Worm (Caenorhabditis elegans) whole organism, late embryonic: ENCODE measurements around the gene C08F1.12.

Experiments used
- C38D4.7 ChIP-seq: fragments of 200-800 bp; sonication (Bioruptor generic); optimal IDR thresholded peaks from 2 replicates; lab custom pipeline; 2018; ENCODE audit warnings: mild to moderate bottlenecking, missing genetic modification characterization, moderate library complexity, missing compliant biosample characterization
- K02D7.2 ChIP-seq: sonication (generic microtip); optimal IDR thresholded peaks from 2 replicates; lab custom pipeline; 2017; ENCODE audit warnings: mild to moderate bottlenecking, missing genetic modification characterization, missing compliant biosample characterization
- T23F11.4 ChIP-seq: fragments of 200-800 bp; sonication (Bioruptor generic); optimal IDR thresholded peaks from 2 replicates; lab custom pipeline; 2018; ENCODE audit warnings: mild to moderate bottlenecking, missing genetic modification characterization, missing compliant biosample characterization
- Y22D7AL.16 ChIP-seq: sonication (generic microtip); optimal IDR thresholded peaks from 2 replicates; lab custom pipeline; 2016; ENCODE audit warnings: missing genetic modification characterization, missing compliant biosample characterization
- ceh-14 ChIP-seq: sonication (generic microtip); optimal IDR thresholded peaks from 2 replicates; lab custom pipeline; 2016; ENCODE audit warnings: missing genotype, missing genetic modification characterization, missing compliant biosample characterization
- ceh-18 ChIP-seq: sonication (generic microtip); optimal IDR thresholded peaks from 2 replicates; lab custom pipeline; 2016; ENCODE audit warnings: missing genetic modification characterization, missing compliant biosample characterization
- ceh-19 ChIP-seq: fragments of 200-800 bp; sonication (Bioruptor generic); optimal IDR thresholded peaks from 2 replicates; lab custom pipeline; 2018; ENCODE audit warnings: mild to moderate bottlenecking, missing genetic modification characterization, missing compliant biosample characterization
- ceh-22 ChIP-seq: sonication (generic microtip); optimal IDR thresholded peaks from 2 replicates; lab custom pipeline; 2017; ENCODE audit warnings: missing biosample characterization, missing genetic modification characterization
- ceh-31 ChIP-seq: sonication (generic microtip); optimal IDR thresholded peaks from 2 replicates; lab custom pipeline; 2016; ENCODE audit warnings: missing genetic modification characterization, missing compliant biosample characterization
- ceh-34 ChIP-seq: sonication (generic microtip); optimal IDR thresholded peaks from 2 replicates; lab custom pipeline; 2016; ENCODE audit warnings: mild to moderate bottlenecking, missing genetic modification characterization, missing compliant biosample characterization
- ceh-9 ChIP-seq: sonication (generic microtip); optimal IDR thresholded peaks from 2 replicates; lab custom pipeline; 2016; ENCODE audit warnings: mild to moderate bottlenecking, missing genetic modification characterization, inconsistent platforms, missing compliant biosample characterization
- che-1 ChIP-seq: sonication (generic microtip); optimal IDR thresholded peaks from 2 replicates; lab custom pipeline; 2016; ENCODE audit warnings: mild to moderate bottlenecking, missing genetic modification characterization, missing compliant biosample characterization
- dve-1 ChIP-seq: sonication (generic microtip); optimal IDR thresholded peaks from 2 replicates; lab custom pipeline; 2017; ENCODE audit warnings: antibody characterized with exemption, mild to moderate bottlenecking, missing genetic modification characterization, missing compliant biosample characterization
- elt-2 ChIP-seq: sonication (generic microtip); optimal IDR thresholded peaks from 2 replicates; lab custom pipeline; 2016; ENCODE audit warnings: missing genetic modification reagents, missing genetic modification characterization, missing compliant biosample characterization
- elt-4 ChIP-seq: sonication (generic microtip); optimal IDR thresholded peaks from 2 replicates; lab custom pipeline; 2016; ENCODE audit warnings: missing genetic modification characterization, missing compliant biosample characterization
- fkh-10 ChIP-seq: fragments of 150-350 bp; optimal IDR thresholded peaks from 2 replicates; lab custom pipeline; 2014; ENCODE audit warnings: missing biosample characterization, missing genetic modification reagents, missing genetic modification characterization
- gmeb-2 ChIP-seq: sonication (generic microtip); optimal IDR thresholded peaks from 2 replicates; lab custom pipeline; 2016; ENCODE audit warnings: missing genetic modification characterization, inconsistent platforms, missing compliant biosample characterization
- hlh-13 ChIP-seq: fragments of 200-800 bp; sonication (Bioruptor generic); optimal IDR thresholded peaks from 2 replicates; lab custom pipeline; 2018; ENCODE audit warnings: mild to moderate bottlenecking, missing genetic modification characterization, missing compliant biosample characterization
- hlh-15 ChIP-seq: sonication (generic microtip); optimal IDR thresholded peaks from 2 replicates; lab custom pipeline; 2016; ENCODE audit warnings: missing genetic modification characterization, missing compliant biosample characterization
- madf-2 ChIP-seq: sonication (generic microtip); optimal IDR thresholded peaks from 2 replicates; lab custom pipeline; 2017; ENCODE audit warnings: missing genetic modification characterization, missing compliant biosample characterization
- mec-3 ChIP-seq: sonication (generic microtip); optimal IDR thresholded peaks from 2 replicates; lab custom pipeline; 2016; ENCODE audit warnings: borderline replicate concordance, missing genetic modification characterization, missing compliant biosample characterization
- nhr-11 ChIP-seq: fragments of 150-350 bp; optimal IDR thresholded peaks from 2 replicates; lab custom pipeline; 2014; ENCODE audit warnings: missing biosample characterization, missing genetic modification characterization
- nhr-232 ChIP-seq: sonication (generic microtip); optimal IDR thresholded peaks from 2 replicates; lab custom pipeline; 2016; ENCODE audit warnings: missing genetic modification characterization, missing compliant biosample characterization
- pat-9 ChIP-seq: fragments of 200-800 bp; sonication (Bioruptor generic); optimal IDR thresholded peaks from 2 replicates; lab custom pipeline; 2018; ENCODE audit warnings: mild to moderate bottlenecking, missing genetic modification characterization, moderate library complexity, missing compliant biosample characterization
- pqm-1 ChIP-seq: sonication (generic microtip); optimal IDR thresholded peaks from 2 replicates; lab custom pipeline; 2016; ENCODE audit warnings: missing genetic modification characterization, missing compliant biosample characterization
- pros-1 ChIP-seq: fragments of 150-350 bp; optimal IDR thresholded peaks from 2 replicates; lab custom pipeline; 2014; ENCODE audit warnings: missing biosample characterization, missing genetic modification reagents, missing genetic modification characterization
- ref-2 ChIP-seq: sonication (generic microtip); optimal IDR thresholded peaks from 2 replicates; lab custom pipeline; 2016; ENCODE audit warnings: missing genetic modification characterization, missing compliant biosample characterization
- rnt-1 ChIP-seq: sonication (generic microtip); optimal IDR thresholded peaks from 2 replicates; lab custom pipeline; 2016; ENCODE audit warnings: missing genetic modification characterization, missing compliant biosample characterization
- sox-4 ChIP-seq: sonication (generic microtip); optimal IDR thresholded peaks from 2 replicates; lab custom pipeline; 2017; ENCODE audit warnings: mild to moderate bottlenecking, missing genetic modification characterization, inconsistent platforms, missing compliant biosample characterization
- syd-9 ChIP-seq: sonication (generic microtip); optimal IDR thresholded peaks from 2 replicates; lab custom pipeline; 2016; ENCODE audit warnings: mild to moderate bottlenecking, missing genetic modification characterization, moderate library complexity, missing compliant biosample characterization
- tbx-2 ChIP-seq: sonication (generic microtip); optimal IDR thresholded peaks from 2 replicates; lab custom pipeline; 2016; ENCODE audit warnings: missing genetic modification characterization, missing compliant biosample characterization
- tbx-7 ChIP-seq: sonication (generic microtip); optimal IDR thresholded peaks from 2 replicates; lab custom pipeline; 2016; ENCODE audit warnings: missing genotype, missing genetic modification characterization, missing compliant biosample characterization
- ttx-3 ChIP-seq: sonication (generic microtip); optimal IDR thresholded peaks from 2 replicates; lab custom pipeline; 2016; ENCODE audit warnings: missing genetic modification reagents, missing genetic modification characterization, missing compliant biosample characterization
- unc-3 ChIP-seq, 2 experiments: fragments of 200-800 bp in 1 of 2; sonication (Bioruptor generic) in 1 of 2; sonication (generic microtip) in 1 of 2; conservative IDR thresholded peaks in 1 of 2; optimal IDR thresholded peaks in 1 of 2; 2 replicates each; pipeline versions ENCODE4 v1.3.6 to Lab custom; 2016 to 2022; ENCODE audit warnings: missing compliant biosample characterization in 2 of 2, missing genetic modification characterization in 2 of 2, missing genetic modification reagents in 1 of 2
- unc-42 ChIP-seq: sonication (generic microtip); optimal IDR thresholded peaks from 2 replicates; lab custom pipeline; 2016; ENCODE audit warnings: missing genotype, missing genetic modification characterization, missing compliant biosample characterization
- ztf-16 ChIP-seq: sonication (generic microtip); optimal IDR thresholded peaks from 2 replicates; lab custom pipeline; 2017; ENCODE audit warnings: missing genetic modification characterization, missing compliant biosample characterization

Gene C08F1.12

ce11 chrII:1788087-1788486 is 18.2 kb downstream of the C08F1.12 start, which contains the start of the genes C08F1.6 and fbxb-13:
Gene C08F1.6 (minus strand): TSS chrII:1788187.
Gene fbxb-13 (plus strand): TSS chrII:1788277.
- TF ChIP-seq hlh-15 (tag; lab: Kevin White, UChicago) (no peak), ceh-34 (no peak), pros-1 (no peak), elt-2 (tag; lab: Kevin White, UChicago) (no peak), Y22D7AL.16 (tag; lab: Kevin White, UChicago) (no peak), T23F11.4 (GFP tag; lab: Kevin White, UChicago) (no peak), ceh-19 (GFP tag; lab: Kevin White, UChicago) (no peak), ceh-9 (tag; lab: Kevin White, UChicago) (no peak), dve-1 (tag; lab: Kevin White, UChicago) (no peak), syd-9 (tag; lab: Kevin White, UChicago) (no peak), ttx-3 (tag; lab: Kevin White, UChicago) (no peak), gmeb-2 (tag; lab: Kevin White, UChicago) (no peak), nhr-11 (tag; lab: Kevin White, UChicago) (no peak), nhr-232 (tag; lab: Kevin White, UChicago) (no peak), K02D7.2 (no peak)
- TF ChIP-seq, all 69 proteins: peak for 0

ce11 chrII:1787208-1787607 is 19.1 kb downstream of the C08F1.12 start:
- TF ChIP-seq mec-3 (tag; lab: Kevin White, UChicago) (no peak), ceh-9 (tag; lab: Kevin White, UChicago) (no peak), ceh-31 (tag; lab: Kevin White, UChicago) (no peak), C38D4.7 (no peak), madf-2 (tag; lab: Kevin White, UChicago) (no peak), elt-4 (tag; lab: Kevin White, UChicago) (no peak), fkh-10 (GFP tag; lab: Kevin White, UChicago) (no peak), tbx-2 (tag; lab: Kevin White, UChicago) (no peak), tbx-7 (tag; lab: Kevin White, UChicago) (no peak), sox-4 (tag; lab: Kevin White, UChicago) (no peak)

ce11 chrII:1786209-1786608 is 20.0 kb downstream of the C08F1.12 start, which contains the start of gene C08F1.10:
Gene C08F1.10 (minus strand): TSS chrII:1786309.
- TF ChIP-seq unc-42 (tag; lab: Kevin White, UChicago) (no peak), nhr-232 (tag; lab: Kevin White, UChicago) (no peak)

ce11 chrII:1784799-1785198 is 21.5 kb downstream of the C08F1.12 start, which contains the start of gene C08F1.11:
Gene C08F1.11 (minus strand): TSS chrII:1784899.
- no peak for TF ChIP-seq ceh-34
- TF ChIP-seq dve-1 (tag; lab: Kevin White, UChicago), result no peak
- no peak for TF ChIP-seq tbx-7 (tag; lab: Kevin White, UChicago)
- no peak for TF ChIP-seq tbx-2 (tag; lab: Kevin White, UChicago)
- TF ChIP-seq ceh-22, result no peak
- TF ChIP-seq ceh-9 (tag; lab: Kevin White, UChicago), result no peak
- TF ChIP-seq ceh-18, result no peak
- TF ChIP-seq rnt-1, result no peak
- no peak for TF ChIP-seq pqm-1 (tag; lab: Kevin White, UChicago)
- TF ChIP-seq che-1 (tag; lab: Kevin White, UChicago), result no peak
- no peak for TF ChIP-seq ref-2 (tag; lab: Kevin White, UChicago)
- TF ChIP-seq nhr-232 (tag; lab: Kevin White, UChicago), result no peak
- no peak for TF ChIP-seq hlh-13 (GFP tag; lab: Kevin White, UChicago)
- TF ChIP-seq mec-3 (tag; lab: Kevin White, UChicago), result no peak

ce11 chrII:1782474-1782873 is 23.8 kb downstream of the C08F1.12 start, which contains the start of gene math-4:
Gene math-4 (minus strand): TSS chrII:1782574.
- TF ChIP-seq C38D4.7 (no peak), pqm-1 (tag; lab: Kevin White, UChicago) (no peak), ztf-16 (tag; lab: Kevin White, UChicago) (no peak), ceh-14 (tag; lab: Kevin White, UChicago) (no peak), mec-3 (tag; lab: Kevin White, UChicago) (no peak), Y22D7AL.16 (tag; lab: Kevin White, UChicago) (no peak), pat-9 (tag; lab: Kevin White, UChicago) (no peak), ceh-9 (tag; lab: Kevin White, UChicago) (no peak), unc-3 (GFP tag; conservative IDR thresholded peaks at IDR 0.05; lab: Robert Waterston, UW) (no peak), unc-3 (tag; optimal IDR thresholded peaks at IDR 0.05; lab: Kevin White, UChicago) (no peak)
